Worm (Caenorhabditis elegans): ENCODE results near the gene myrf-2.

DNA sequence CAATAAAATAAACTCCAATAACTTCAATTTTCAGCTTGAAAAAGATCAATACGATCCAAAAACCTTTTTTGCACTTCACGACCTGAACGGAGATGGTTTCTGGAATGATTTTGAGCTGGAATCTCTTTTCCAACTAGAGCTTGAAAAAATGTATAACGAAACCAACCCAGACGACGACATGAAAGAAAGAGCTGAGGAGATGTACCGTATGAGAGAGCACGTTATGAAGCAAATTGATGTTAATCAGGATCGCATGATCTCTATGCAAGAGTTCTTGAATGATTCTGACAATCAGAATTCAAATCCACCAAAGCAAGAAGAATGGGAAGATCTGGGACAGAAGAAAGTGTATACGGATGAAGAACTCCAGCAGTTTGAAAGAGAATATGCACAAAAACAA, 5.0 kb upstream of the myrf-2 start:
- TF ChIP-seq unc-62 (GFP tag; optimal IDR thresholded peaks at IDR 0.05) (no peak), nhr-25 (tag; optimal IDR thresholded peaks at IDR 0.05) (no peak), unc-39 (tag; optimal IDR thresholded peaks at IDR 0.05) (no peak), nhr-77 (tag; optimal IDR thresholded peaks at IDR 0.05) (no peak), ama-1 (optimal IDR thresholded peaks at IDR 0.05) (no peak), lin-39 (tag; optimal IDR thresholded peaks at IDR 0.05) (no peak), egl-27 (tag; optimal IDR thresholded peaks at IDR 0.05) (no peak), tbx-2 (tag; optimal IDR thresholded peaks at IDR 0.05) (no peak), snpc-4 (tag; optimal IDR thresholded peaks at IDR 0.05) (no peak)

Measured in whole organism, L3 larva.